Worm (Caenorhabditis elegans): ENCODE data around the gene sru-9.
"Not testable (repeated sequence)": the region's sequence is repeated elsewhere in the genome, so short reads cannot be mapped to it uniquely, and the experiment has no call there.

sru-9 gene

DNA sequence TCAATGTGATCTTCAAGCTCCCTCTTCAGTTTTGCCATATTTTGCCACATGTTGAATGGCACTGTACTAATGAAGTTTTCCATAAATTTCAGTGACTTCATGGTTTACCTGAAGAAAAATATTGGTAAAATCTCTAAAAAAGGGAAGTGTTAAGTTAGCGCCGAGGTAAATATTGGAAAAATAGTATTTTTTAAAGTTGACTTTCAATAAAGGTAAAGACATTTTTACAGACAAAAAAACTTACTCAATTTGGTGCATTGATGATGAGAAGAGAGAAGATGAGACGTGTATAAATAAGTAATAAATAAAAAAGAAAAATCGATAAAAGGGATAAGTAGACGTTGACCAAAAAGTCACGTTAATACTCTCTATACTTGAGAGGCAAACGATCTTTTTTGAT lies 9.0 kb downstream of the sru-9 start, which contains the start of gene Y45F10B.9:
Gene Y45F10B.9 (minus strand): TSS at position 101 of the 400 bp plus-strand sequence.
- not testable (repeated sequence) for TF ChIP-seq unc-120 (tag; optimal IDR thresholded peaks at IDR 0.05; ENCODE audit: poor library complexity, severe bottlenecking); nhr-28 (tag; optimal IDR thresholded peaks at IDR 0.05); pha-4 (tag; optimal IDR thresholded peaks at IDR 0.05)

DNA sequence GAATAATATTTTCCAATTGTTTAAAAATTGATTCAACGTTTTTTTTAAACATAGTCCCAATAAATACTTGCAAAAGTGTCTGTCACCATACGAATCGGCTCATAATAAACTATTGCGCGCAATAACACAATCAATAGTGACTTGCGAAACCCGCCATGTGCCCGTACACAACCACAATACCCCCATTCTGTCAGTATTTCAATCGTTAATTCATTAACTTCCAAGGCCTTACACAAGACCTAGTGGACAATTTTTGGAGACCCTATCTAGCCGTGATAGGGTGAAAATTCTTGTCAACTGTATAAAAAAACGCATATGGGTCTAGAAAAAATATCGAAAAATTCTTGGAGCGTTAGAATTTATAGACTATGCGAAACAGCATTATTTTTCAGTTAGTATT lies 11.8 kb downstream of the sru-9 start:
- TF ChIP-seq cnd-1 (tag; optimal IDR thresholded peaks at IDR 0.05) (no peak), unc-120 (tag; optimal IDR thresholded peaks at IDR 0.05; ENCODE audit: poor library complexity, severe bottlenecking) (no peak), lsy-2 (tag; optimal IDR thresholded peaks at IDR 0.05) (no peak), elt-3 (tag; optimal IDR thresholded peaks at IDR 0.05) (no peak), mls-2 (tag; optimal IDR thresholded peaks at IDR 0.05) (no peak), unc-62 (GFP tag; optimal IDR thresholded peaks at IDR 0.05) (no peak), nhr-237 (tag; optimal IDR thresholded peaks at IDR 0.05) (no peak), tbx-8 (GFP tag; optimal IDR thresholded peaks at IDR 0.05) (no peak), lin-13 (tag; optimal IDR thresholded peaks at IDR 0.05) (no peak), blmp-1 (tag; optimal IDR thresholded peaks at IDR 0.05) (no peak), nhr-12 (tag; optimal IDR thresholded peaks at IDR 0.05) (no peak), zip-8 (tag; optimal IDR thresholded peaks at IDR 0.05) (no peak), lin-32 (GFP tag; optimal IDR thresholded peaks at IDR 0.05) (no peak)

ce11 chrIV:13601428-13601827 lies 12.6 kb downstream of the sru-9 start:
- no peak for TF ChIP-seq unc-39 (tag; optimal IDR thresholded peaks at IDR 0.05)
- TF ChIP-seq lin-32 (GFP tag; optimal IDR thresholded peaks at IDR 0.05) = no peak
- TF ChIP-seq zip-8 (tag; optimal IDR thresholded peaks at IDR 0.05) = no peak
- no peak for TF ChIP-seq ceh-83 (GFP tag; optimal IDR thresholded peaks at IDR 0.05)
- no peak for TF ChIP-seq nhr-237 (tag; optimal IDR thresholded peaks at IDR 0.05)
- TF ChIP-seq nhr-76 (tag; optimal IDR thresholded peaks at IDR 0.05) = no peak
- TF ChIP-seq ztf-11 (tag; optimal IDR thresholded peaks at IDR 0.05) = no peak
- TF ChIP-seq flh-1 (GFP tag; optimal IDR thresholded peaks at IDR 0.05) = no peak
- no peak for TF ChIP-seq bed-3 (GFP tag; optimal IDR thresholded peaks at IDR 0.05)
- TF ChIP-seq cnd-1 (tag; optimal IDR thresholded peaks at IDR 0.05) = no peak
- no peak for TF ChIP-seq sptf-1 (tag; optimal IDR thresholded peaks at IDR 0.05)
- TF ChIP-seq lsy-2 (tag; optimal IDR thresholded peaks at IDR 0.05) = no peak
- no peak for TF ChIP-seq ham-2 (GFP tag; optimal IDR thresholded peaks at IDR 0.05)
- TF ChIP-seq ces-1 (GFP tag; optimal IDR thresholded peaks at IDR 0.05) = no peak

DNA sequence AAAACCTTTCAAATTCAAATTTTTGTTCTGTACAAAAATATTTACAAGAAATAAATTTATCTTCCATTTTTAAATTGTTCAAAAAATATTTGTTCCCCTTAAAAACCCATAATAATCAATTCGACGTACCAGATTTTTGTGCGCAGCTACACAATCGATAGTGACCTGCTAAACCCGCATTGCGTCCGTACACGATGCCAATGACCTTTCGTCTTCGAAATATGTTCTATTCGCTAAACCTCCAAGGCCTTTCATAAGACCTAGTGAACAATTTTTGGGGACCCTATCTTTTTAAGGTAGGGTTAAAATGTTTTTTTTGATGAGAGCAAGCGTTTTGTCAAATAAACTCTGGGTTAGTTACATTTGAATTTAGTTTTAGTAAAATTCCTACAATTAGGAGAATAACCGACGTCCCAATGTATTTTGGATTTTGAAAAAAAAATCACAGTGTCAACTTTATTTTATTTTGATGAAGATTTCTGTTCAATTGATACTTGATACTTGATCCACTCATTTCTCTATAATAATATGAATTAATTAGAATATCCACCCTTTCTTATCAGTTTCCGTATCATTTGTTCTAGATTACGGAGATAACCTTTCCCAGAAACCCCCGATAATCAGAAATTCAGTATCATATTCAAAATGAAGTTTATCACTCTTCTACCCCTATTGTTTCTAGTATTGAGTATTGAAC lies 13.3 kb downstream of the sru-9 start, which contains the start of gene Y45F10B.59:
Gene Y45F10B.59 (plus strand): TSS at position 647 of the 697 bp plus-strand sequence.
- TF ChIP-seq ham-2 (GFP tag; optimal IDR thresholded peaks at IDR 0.05) (no peak), hlh-1 (tag; optimal IDR thresholded peaks at IDR 0.05) (no peak), bed-3 (GFP tag; optimal IDR thresholded peaks at IDR 0.05) (no peak), ceh-83 (GFP tag; optimal IDR thresholded peaks at IDR 0.05) (no peak), ztf-11 (tag; optimal IDR thresholded peaks at IDR 0.05) (no peak), nhr-28 (tag; optimal IDR thresholded peaks at IDR 0.05) (no peak), unc-120 (tag; optimal IDR thresholded peaks at IDR 0.05; ENCODE audit: poor library complexity, severe bottlenecking) (no peak), mep-1 (tag; optimal IDR thresholded peaks at IDR 0.05) (no peak), lin-32 (GFP tag; optimal IDR thresholded peaks at IDR 0.05) (no peak), blmp-1 (tag; optimal IDR thresholded peaks at IDR 0.05) (no peak), cnd-1 (tag; optimal IDR thresholded peaks at IDR 0.05) (no peak), pha-4 (tag; optimal IDR thresholded peaks at IDR 0.05) (no peak), nhr-2 (tag; optimal IDR thresholded peaks at IDR 0.05) (no peak), elt-1 (tag; optimal IDR thresholded peaks at IDR 0.05; ENCODE audit: borderline replicate concordance, insufficient read depth) (no peak), sem-2 (GFP tag; optimal IDR thresholded peaks at IDR 0.05) (no peak), elt-3 (tag; optimal IDR thresholded peaks at IDR 0.05) (no peak), nhr-12 (tag; optimal IDR thresholded peaks at IDR 0.05) (no peak)

ce11 chrIV:13609755-13610154 lies 21.0 kb downstream of the sru-9 start, which contains the start of gene C08F11.13:
TSS of gene C08F11.13 (minus strand) at chrIV:13609892.
- TF ChIP-seq mab-5 (tag; optimal IDR thresholded peaks at IDR 0.05) (no peak), nhr-76 (tag; optimal IDR thresholded peaks at IDR 0.05) (no peak), zip-8 (tag; optimal IDR thresholded peaks at IDR 0.05) (no peak), nhr-237 (tag; optimal IDR thresholded peaks at IDR 0.05) (no peak), unc-39 (tag; optimal IDR thresholded peaks at IDR 0.05) (no peak), nhr-28 (tag; optimal IDR thresholded peaks at IDR 0.05) (no peak), sptf-1 (tag; optimal IDR thresholded peaks at IDR 0.05) (no peak), tbx-8 (GFP tag; optimal IDR thresholded peaks at IDR 0.05) (no peak), lin-32 (GFP tag; optimal IDR thresholded peaks at IDR 0.05) (no peak), lin-13 (tag; optimal IDR thresholded peaks at IDR 0.05) (no peak), M03D4.4 (tag; optimal IDR thresholded peaks at IDR 0.05) (no peak), nhr-2 (tag; optimal IDR thresholded peaks at IDR 0.05) (no peak), sem-2 (GFP tag; optimal IDR thresholded peaks at IDR 0.05) (no peak), elt-3 (tag; optimal IDR thresholded peaks at IDR 0.05) (no peak), pha-4 (tag; optimal IDR thresholded peaks at IDR 0.05) (no peak)
